Worm (Caenorhabditis elegans) whole organism, L1 larva: ENCODE results near the gene C44C11.6.
"Not testable (repeated sequence)": the region's sequence is repeated elsewhere in the genome, so short reads cannot be mapped to it uniquely, and the experiment has no call there.

Experiments used
- Y116A8C.19 ChIP-seq: sonication (generic microtip); optimal IDR thresholded peaks from 2 replicates; lab custom pipeline; 2016; ENCODE audit warnings: missing compliant biosample characterization, missing genetic modification characterization, borderline replicate concordance
- aha-1 ChIP-seq: fragments of 150-350 bp; optimal IDR thresholded peaks from 2 replicates; lab custom pipeline; 2014; ENCODE audit warnings: missing biosample characterization, missing genetic modification characterization
- ama-1 ChIP-seq: fragments of 150-350 bp; optimal IDR thresholded peaks from 2 replicates; lab custom pipeline; 2014
- blmp-1 ChIP-seq: fragments of 150-350 bp; optimal IDR thresholded peaks from 2 replicates; lab custom pipeline; 2014; ENCODE audit warnings: missing biosample characterization, missing genetic modification characterization
- ceh-63 ChIP-seq: fragments of 200-800 bp; sonication (Bioruptor generic); optimal IDR thresholded peaks from 2 replicates; lab custom pipeline; 2018; ENCODE audit warnings: mild to moderate bottlenecking, missing genetic modification characterization, missing compliant biosample characterization
- ceh-8 ChIP-seq: fragments of 200-800 bp; sonication (Bioruptor generic); optimal IDR thresholded peaks from 2 replicates; lab custom pipeline; 2018; ENCODE audit warnings: mild to moderate bottlenecking, missing genetic modification characterization, moderate library complexity, missing compliant biosample characterization
- dsc-1 ChIP-seq: sonication (generic microtip); optimal IDR thresholded peaks from 2 replicates; lab custom pipeline; 2016; ENCODE audit warnings: mild to moderate bottlenecking, missing genetic modification characterization, missing compliant biosample characterization
- efl-1 ChIP-seq, 4 experiments: fragments of 150-350 bp; optimal IDR thresholded peaks in 3 of 4; peaks in 1 of 4; 1 replicate in 1 of 4; 2 replicates in 3 of 4; lab custom pipeline; 2014; ENCODE audit warnings: missing biosample characterization in 2 of 4, missing genetic modification characterization in 2 of 4, missing genetic modification reagents in 2 of 4
- efl-3 ChIP-seq: fragments of 200-800 bp; sonication (Bioruptor generic); optimal IDR thresholded peaks from 2 replicates; lab custom pipeline; 2018; ENCODE audit warnings: mild to moderate bottlenecking, missing genetic modification characterization, missing compliant biosample characterization
- elt-2 ChIP-seq: sonication (generic microtip); optimal IDR thresholded peaks from 2 replicates; lab custom pipeline; 2016; ENCODE audit warnings: missing genetic modification characterization, mild to moderate bottlenecking, inconsistent platforms, missing compliant biosample characterization, missing genetic modification reagents
- elt-3 ChIP-seq, 6 experiments: fragments of 150-350 bp in 1 of 6; sonication (generic microtip); optimal IDR thresholded peaks; 2 replicates each; lab custom pipeline; 2017 to 2018; ENCODE audit warnings: missing biosample characterization in 6 of 6, missing genetic modification characterization in 6 of 6, inconsistent platforms in 1 of 6
- fkh-10 ChIP-seq: sonication (generic microtip); optimal IDR thresholded peaks from 2 replicates; lab custom pipeline; 2017; ENCODE audit warnings: missing biosample characterization, missing genetic modification reagents, missing genetic modification characterization
- fkh-4 ChIP-seq: sonication (generic microtip); optimal IDR thresholded peaks from 2 replicates; lab custom pipeline; 2016; ENCODE audit warnings: missing compliant biosample characterization, missing genetic modification characterization, borderline replicate concordance
- fos-1 ChIP-seq: fragments of 150-350 bp; optimal IDR thresholded peaks from 2 replicates; lab custom pipeline; 2014; ENCODE audit warnings: missing biosample characterization, missing genetic modification characterization
- hlh-17 ChIP-seq: fragments of 200-800 bp; sonication (Bioruptor generic); optimal IDR thresholded peaks from 2 replicates; lab custom pipeline; 2018; ENCODE audit warnings: missing genetic modification characterization, mild to moderate bottlenecking, missing compliant biosample characterization, moderate library complexity, borderline replicate concordance
- mab-9 ChIP-seq: fragments of 200-800 bp; sonication (Bioruptor generic); IDR thresholded peaks from 2 replicates; pipeline ENCODE4 v1.3.6; 2022; ENCODE audit warnings: missing genetic modification reagents, missing genetic modification characterization, missing compliant biosample characterization
- mdl-1 ChIP-seq, 2 experiments: fragments of 150-350 bp; optimal IDR thresholded peaks; 2 replicates each; lab custom pipeline; 2014 to 2017; ENCODE audit warnings: missing biosample characterization in 2 of 2, missing genetic modification characterization in 2 of 2, inconsistent platforms in 1 of 2
- mep-1 ChIP-seq: fragments of 150-350 bp; optimal IDR thresholded peaks from 2 replicates; lab custom pipeline; 2014; ENCODE audit warnings: missing biosample characterization, missing genetic modification characterization
- nhr-12 ChIP-seq: sonication (generic microtip); optimal IDR thresholded peaks from 2 replicates; lab custom pipeline; 2017; ENCODE audit warnings: missing biosample characterization, missing genetic modification characterization
- nhr-19 ChIP-seq: fragments of 200-800 bp; sonication (Bioruptor generic); conservative IDR thresholded peaks from 2 replicates; pipeline ENCODE4 v1.3.6; 2022; ENCODE audit warnings: missing genetic modification characterization, missing compliant biosample characterization
- nhr-20 ChIP-seq: sonication (generic microtip); optimal IDR thresholded peaks from 2 replicates; lab custom pipeline; 2016; ENCODE audit warnings: mild to moderate bottlenecking, missing genetic modification characterization, missing compliant biosample characterization
- nhr-237 ChIP-seq: fragments of 150-350 bp; optimal IDR thresholded peaks from 2 replicates; lab custom pipeline; 2014; ENCODE audit warnings: missing biosample characterization, missing genetic modification characterization
- nhr-47 ChIP-seq: sonication (generic microtip); optimal IDR thresholded peaks from 2 replicates; lab custom pipeline; 2016; ENCODE audit warnings: mild to moderate bottlenecking, missing genetic modification characterization, moderate library complexity, missing compliant biosample characterization
- nhr-71 ChIP-seq: sonication (generic microtip); optimal IDR thresholded peaks from 2 replicates; lab custom pipeline; 2016; ENCODE audit warnings: mild to moderate bottlenecking, missing genetic modification characterization, moderate library complexity, missing compliant biosample characterization
- nhr-76 ChIP-seq: sonication (generic microtip); optimal IDR thresholded peaks from 2 replicates; lab custom pipeline; 2017; ENCODE audit warnings: missing biosample characterization, missing genetic modification characterization
- nhr-90 ChIP-seq: sonication (generic microtip); optimal IDR thresholded peaks from 2 replicates; lab custom pipeline; 2016; ENCODE audit warnings: mild to moderate bottlenecking, missing genetic modification characterization, missing compliant biosample characterization; ENCODE audit not compliant: poor library complexity
- snpc-4 ChIP-seq: fragments of 150-350 bp; optimal IDR thresholded peaks from 2 replicates; lab custom pipeline; 2014; ENCODE audit warnings: missing biosample characterization, missing genetic modification characterization
- snu-23 ChIP-seq: sonication (generic microtip); optimal IDR thresholded peaks from 2 replicates; lab custom pipeline; 2016; ENCODE audit warnings: missing genetic modification characterization, missing compliant biosample characterization
- sox-4 ChIP-seq: sonication (generic microtip); optimal IDR thresholded peaks from 2 replicates; lab custom pipeline; 2016; ENCODE audit warnings: missing genetic modification characterization, missing compliant biosample characterization
- sptf-1 ChIP-seq: fragments of 150-350 bp; optimal IDR thresholded peaks from 2 replicates; lab custom pipeline; 2014; ENCODE audit warnings: missing biosample characterization, missing genetic modification characterization
- tbx-2 ChIP-seq: sonication (generic microtip); optimal IDR thresholded peaks from 2 replicates; lab custom pipeline; 2016; ENCODE audit warnings: missing genetic modification characterization, missing compliant biosample characterization
- tlp-1 ChIP-seq: fragments of 150-350 bp; optimal IDR thresholded peaks from 2 replicates; lab custom pipeline; 2014; ENCODE audit warnings: missing biosample characterization, missing genetic modification characterization
- unc-130 ChIP-seq: fragments of 150-350 bp; optimal IDR thresholded peaks from 2 replicates; lab custom pipeline; 2017; ENCODE audit warnings: missing biosample characterization, missing genetic modification characterization, inconsistent platforms
- unc-86 ChIP-seq: sonication (generic microtip); optimal IDR thresholded peaks from 2 replicates; lab custom pipeline; 2016; ENCODE audit warnings: missing genetic modification characterization, missing compliant biosample characterization
- vab-15 ChIP-seq: sonication (generic microtip); optimal IDR thresholded peaks from 2 replicates; lab custom pipeline; 2017; ENCODE audit warnings: missing genotype, mild to moderate bottlenecking, missing genetic modification characterization, missing compliant biosample characterization
- ztf-11 ChIP-seq, 2 experiments: sonication (generic microtip); optimal IDR thresholded peaks; 2 replicates each; lab custom pipeline; 2016 to 2017; ENCODE audit warnings: missing genetic modification characterization in 2 of 2, missing biosample characterization in 1 of 2, missing compliant biosample characterization in 1 of 2

Gene C44C11.6

ce11 chrII:12302354-12302753, 42.3 kb upstream of the C44C11.6 start, which contains the start of gene C50E10.1:
TSS of gene C50E10.1 (minus strand) at chrII:12302454.
- TF ChIP-seq dsc-1: no peak

ce11 chrII:12303142-12303541, 41.5 kb upstream of the C44C11.6 start, which contains the start of gene sre-50:
TSS of gene sre-50 (plus strand) at chrII:12303525.
- TF ChIP-seq tbx-2 (tag; lab: Kevin White, UChicago) (no peak), vab-15 (tag; lab: Kevin White, UChicago) (no peak), elt-2 (tag; lab: Kevin White, UChicago) (no peak), aha-1 (tag; lab: Kevin White, UChicago) (no peak), nhr-12 (no peak), ztf-11 (tag; optimal IDR thresholded peaks at IDR 0.05; lab: Kevin White, UChicago) (no peak), nhr-71 (tag; lab: Kevin White, UChicago) (no peak), nhr-237 (tag; lab: Kevin White, UChicago) (no peak), blmp-1 (tag; lab: Kevin White, UChicago) (no peak)

- TF ChIP-seq nhr-237 (tag; lab: Kevin White, UChicago) (no peak), nhr-90 (tag; lab: Kevin White, UChicago) (no peak), unc-130 (tag; lab: Kevin White, UChicago) (no peak), nhr-47 (tag; lab: Kevin White, UChicago) (no peak), efl-3 (GFP tag; lab: Kevin White, UChicago) (no peak), hlh-17 (GFP tag; lab: Kevin White, UChicago) (no peak)
Observed at ce11 chrII:12309614-12310013, 35.0 kb upstream of the C44C11.6 start, which contains the start of gene C50E10.2. TSS of gene C50E10.2 (minus strand) at chrII:12309714.

ce11 chrII:12311560-12311959, 33.0 kb upstream of the C44C11.6 start, which contains the start of gene sre-51:
TSS of gene sre-51 (plus strand) at chrII:12311860.
- TF ChIP-seq vab-15 (tag; lab: Kevin White, UChicago): no peak
- no peak for TF ChIP-seq sptf-1
- TF ChIP-seq ztf-11 (tag; optimal IDR thresholded peaks at IDR 0.05; lab: Kevin White, UChicago): no peak
- no peak for TF ChIP-seq nhr-76
- TF ChIP-seq nhr-20 (tag; lab: Kevin White, UChicago): no peak
- TF ChIP-seq fkh-4: no peak
- no peak for TF ChIP-seq snu-23 (GFP tag; lab: Kevin White, UChicago)
- TF ChIP-seq snpc-4: no peak
- TF ChIP-seq hlh-17 (GFP tag; lab: Kevin White, UChicago): no peak
- no peak for TF ChIP-seq Y116A8C.19
- no peak for TF ChIP-seq unc-86 (tag; lab: Kevin White, UChicago)

- TF ChIP-seq mdl-1 (tag; optimal IDR thresholded peaks at IDR 0.05; lab: Kevin White, UChicago); ama-1 (lab: Kevin White, UChicago); ceh-8 (GFP tag; lab: Kevin White, UChicago): not testable (repeated sequence)
- TF ChIP-seq, all 84 proteins: peak for 0; not testable (repeated sequence) for 84
Observed at ce11 chrII:12318541-12318940, 26.1 kb upstream of the C44C11.6 start, which contains the start of gene sre-49. TSS of gene sre-49 (plus strand) at chrII:12318841.

- TF ChIP-seq mep-1 (tag; lab: Kevin White, UChicago) (no peak), vab-15 (tag; lab: Kevin White, UChicago) (no peak), ceh-63 (GFP tag; lab: Kevin White, UChicago) (no peak), hlh-17 (GFP tag; lab: Kevin White, UChicago) (no peak), blmp-1 (tag; lab: Kevin White, UChicago) (no peak), nhr-12 (no peak), fkh-10 (no peak), tlp-1 (no peak), sox-4 (tag; lab: Kevin White, UChicago) (no peak), mab-9 (no peak), nhr-71 (tag; lab: Kevin White, UChicago) (no peak), efl-1 (optimal IDR thresholded peaks at IDR 0.05; lab: Kevin White, UChicago) (no peak), efl-1 (GFP tag; optimal IDR thresholded peaks at IDR 0.05 in 1 of 2; lab: Kevin White, UChicago) (no peak), ceh-8 (GFP tag; lab: Kevin White, UChicago) (no peak), sptf-1 (no peak), fos-1 (no peak), unc-86 (tag; lab: Kevin White, UChicago) (no peak), elt-3 (tag; optimal IDR thresholded peaks at IDR 0.05; lab: Kevin White, UChicago) (no peak), nhr-19 (no peak)
Observed at ce11 chrII:12323305-12323704, 21.3 kb upstream of the C44C11.6 start, which contains the start of gene sre-53. TSS of gene sre-53 (minus strand) at chrII:12323405.
